Fruit fly (Drosophila melanogaster): Measurements from ENCODE around the gene Acp24A4.

DNA sequence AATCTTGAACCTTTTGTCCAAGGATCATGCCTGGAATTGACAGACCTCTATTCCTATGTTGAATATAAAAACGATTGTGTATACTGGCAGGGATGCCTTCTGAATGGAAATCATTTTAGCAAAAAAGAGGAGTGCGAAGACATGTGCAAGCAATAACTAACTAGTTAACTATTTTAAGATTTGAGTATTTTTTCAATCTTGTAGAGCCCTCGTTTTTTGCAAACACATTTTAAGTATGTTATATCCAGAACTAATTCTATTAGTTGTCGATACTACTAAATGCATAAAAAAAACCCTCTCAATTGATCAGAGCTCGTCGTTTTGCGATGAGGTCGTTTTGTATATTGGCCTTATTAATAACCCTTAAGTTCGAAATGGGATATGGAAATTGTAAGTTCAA, 6.7 kb upstream of the Acp24A4 start, which contains the start of gene Sfp24C1:
- TF ChIP-seq CG14655 (GFP tag; optimal IDR thresholded peaks at IDR 0.05) = no peak
- TF ChIP-seq CG10348 (GFP tag; IDR thresholded peaks at IDR 0.05) = no peak
- TF ChIP-seq rn (GFP tag; IDR thresholded peaks at IDR 0.05) = no peak
- TF ChIP-seq CG8301 (tag; optimal IDR thresholded peaks at IDR 0.05) = no peak
- no peak for TF ChIP-seq CG15710 (tag; optimal IDR thresholded peaks at IDR 0.05)
- TF ChIP-seq EcR (GFP tag; optimal IDR thresholded peaks at IDR 0.05) = no peak
- TF ChIP-seq CG32121 (GFP tag; IDR thresholded peaks at IDR 0.05) = no peak
- TF ChIP-seq Pif1A (GFP tag; optimal IDR thresholded peaks at IDR 0.05) = no peak

All from whole organism, pupa.